Worm (Caenorhabditis elegans): ENCODE data around the gene C14E2.5.

The C14E2.5 gene

DNA sequence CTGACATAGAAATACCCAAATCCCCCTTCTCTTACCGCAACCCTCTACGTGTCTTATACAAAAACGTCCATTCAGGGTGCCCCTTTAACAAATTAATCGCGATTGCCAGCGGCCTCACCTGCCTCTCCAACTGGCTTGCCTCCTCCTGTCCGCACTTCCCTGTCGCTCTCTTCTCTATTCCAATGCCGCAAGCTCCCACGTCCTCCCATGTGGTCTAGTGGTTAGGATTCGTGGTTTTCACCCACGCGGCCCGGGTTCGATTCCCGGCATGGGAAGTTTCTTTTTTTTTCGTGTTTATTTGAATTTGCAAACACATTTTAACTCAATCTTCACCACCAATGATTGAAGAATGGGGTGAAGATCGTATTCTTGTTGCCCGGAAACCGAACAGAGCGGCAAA, 33.5 kb upstream of the C14E2.5 start (continued):
- peak; percentile 48 for TF ChIP-seq unc-130 (GFP tag; optimal IDR thresholded peaks at IDR 0.05)
- TF ChIP-seq ceh-82 (tag; optimal IDR thresholded peaks at IDR 0.05) = no peak
- no peak for TF ChIP-seq nhr-25 (tag; optimal IDR thresholded peaks at IDR 0.05; ENCODE audit: borderline replicate concordance, insufficient read depth)
- TF ChIP-seq unc-39 (tag; optimal IDR thresholded peaks at IDR 0.05) = no peak
- TF ChIP-seq dmd-9 (GFP tag; IDR thresholded peaks at IDR 0.05) = peak; percentile 65
- peak; percentile 84 for TF ChIP-seq hmg-1.1 (GFP tag; IDR thresholded peaks at IDR 0.05)
- TF ChIP-seq attf-4 (tag; optimal IDR thresholded peaks at IDR 0.05) = no peak
- peak; percentile 8 for TF ChIP-seq nhr-48 (tag; optimal IDR thresholded peaks at IDR 0.05)
- TF ChIP-seq Y5F2A.4 (GFP tag; optimal IDR thresholded peaks at IDR 0.05) = peak; percentile 31
- TF ChIP-seq tag-97 (GFP tag; IDR thresholded peaks at IDR 0.05) = 0 out of 2 replicates have a peak, but pooled peaks have one; percentile 18
- no peak for TF ChIP-seq ztf-11 (tag; optimal IDR thresholded peaks at IDR 0.05)
- TF ChIP-seq pha-4 (GFP tag; IDR thresholded peaks at IDR 0.05) = no peak
- no peak for TF ChIP-seq pha-4 (tag; optimal IDR thresholded peaks at IDR 0.05)
- peak; percentile 0 for TF ChIP-seq mxl-3 (GFP tag; optimal IDR thresholded peaks at IDR 0.05)
- TF ChIP-seq mep-1 (tag; optimal IDR thresholded peaks at IDR 0.05) = peak; percentile 73
- no peak for TF ChIP-seq nhr-102 (tag; optimal IDR thresholded peaks at IDR 0.05)
- peak; percentile 76 for TF ChIP-seq vab-7 (GFP tag; IDR thresholded peaks at IDR 0.05)
- peak; percentile 54 for TF ChIP-seq hlh-30 (tag; optimal IDR thresholded peaks at IDR 0.05; ENCODE audit: insufficient read depth)
- no peak for TF ChIP-seq snpc-4 (tag; optimal IDR thresholded peaks at IDR 0.05)
- peak; percentile 51 for TF ChIP-seq spr-1 (tag; optimal IDR thresholded peaks at IDR 0.05)
- no peak for TF ChIP-seq dve-1 (tag; optimal IDR thresholded peaks at IDR 0.05; ENCODE audit: insufficient read depth)
- peak; percentile 57 for TF ChIP-seq F37D6.2 (tag; optimal IDR thresholded peaks at IDR 0.05)
- 0 out of 2 replicates have a peak, but pooled peaks have one; percentile 43 for TF ChIP-seq saeg-2 (GFP tag; IDR thresholded peaks at IDR 0.05)
- peak; percentile 46 for TF ChIP-seq dmd-6 (GFP tag; IDR thresholded peaks at IDR 0.05)
- 0 out of 2 replicates have a peak, but pooled peaks have one; percentile 55 for TF ChIP-seq tra-1 (GFP tag; IDR thresholded peaks at IDR 0.05)
- TF ChIP-seq nhr-111 (GFP tag; optimal IDR thresholded peaks at IDR 0.05) = peak; percentile 14
- TF ChIP-seq php-3 (GFP tag; IDR thresholded peaks at IDR 0.05) = peak; percentile 74; the same call in 1 of the 2 replicates
- 0 out of 2 replicates have a peak, but pooled peaks have one; percentile 11 for TF ChIP-seq zfp-3 (GFP tag; conservative IDR thresholded peaks at IDR 0.05)
- no peak for TF ChIP-seq aly-2 (tag; optimal IDR thresholded peaks at IDR 0.05)
- no peak for TF ChIP-seq ces-1 (GFP tag; optimal IDR thresholded peaks at IDR 0.05)
- peak; percentile 68 for TF ChIP-seq set-16 (GFP tag; IDR thresholded peaks at IDR 0.05)
- TF ChIP-seq madf-9 (GFP tag; conservative IDR thresholded peaks at IDR 0.05) = peak; percentile 66; the same call in 1 of the 2 replicates
- TF ChIP-seq Y48G9A.11 (GFP tag; IDR thresholded peaks at IDR 0.05) = peak; percentile 47; the same call in 1 of the 2 replicates
- TF ChIP-seq Y75B8A.6 (GFP tag; IDR thresholded peaks at IDR 0.05) = 0 out of 2 replicates have a peak, but pooled peaks have one; percentile 60
- no peak for TF ChIP-seq daf-12 (tag; optimal IDR thresholded peaks at IDR 0.05)
- TF ChIP-seq F44E2.7 (GFP tag; IDR thresholded peaks at IDR 0.05) = no peak
- peak; percentile 69 for TF ChIP-seq ctbp-1 (GFP tag; IDR thresholded peaks at IDR 0.05)
- peak in 1 of 2 experiments; percentile 53 for TF ChIP-seq unc-62 (GFP tag; optimal IDR thresholded peaks at IDR 0.05 in 1 of 2)
- TF ChIP-seq unc-62 (tag; optimal IDR thresholded peaks at IDR 0.05) = no peak
- peak; percentile 2 for TF ChIP-seq nhr-6 (tag; optimal IDR thresholded peaks at IDR 0.05)
- peak; percentile 54 for TF ChIP-seq jun-1 (tag; optimal IDR thresholded peaks at IDR 0.05)
- peak; percentile 42 for TF ChIP-seq lir-3 (tag; optimal IDR thresholded peaks at IDR 0.05)
- peak in 1 of 2 experiments; percentile 39 for TF ChIP-seq lsy-2 (tag; optimal IDR thresholded peaks at IDR 0.05)

Measured in whole organism, L4 larva.